Worm (Caenorhabditis elegans) whole organism, late embryonic: ENCODE data around the gene F39G3.3.

Source experiments
- ama-1 ChIP-seq: fragments of 150-350 bp; optimal IDR thresholded peaks from 2 replicates; lab custom pipeline; 2014
- elt-2 ChIP-seq: sonication (generic microtip); optimal IDR thresholded peaks from 2 replicates; lab custom pipeline; 2016; ENCODE audit warnings: missing genetic modification reagents, missing genetic modification characterization, missing compliant biosample characterization
- hlh-30 ChIP-seq: sonication (generic microtip); optimal IDR thresholded peaks from 2 replicates; lab custom pipeline; 2017; ENCODE audit warnings: antibody characterized with exemption, missing genetic modification characterization, missing compliant biosample characterization; ENCODE audit not compliant: insufficient read depth
- lin-11 ChIP-seq: fragments of 200-800 bp; sonication (Bioruptor generic); optimal IDR thresholded peaks from 2 replicates; lab custom pipeline; 2018; ENCODE audit warnings: mild to moderate bottlenecking, missing genetic modification characterization, missing compliant biosample characterization

- no peak for TF ChIP-seq elt-2 (tag; lab: Kevin White, UChicago)
- TF ChIP-seq ama-1 (lab: Kevin White, UChicago) = no peak
- no peak for TF ChIP-seq hlh-30 (tag; lab: Kevin White, UChicago)
- TF ChIP-seq lin-11 (tag; lab: Kevin White, UChicago) = no peak
Measured at ce11 chrV:4742190-4742589, 10.5 kb downstream of the F39G3.3 start, which contains the start of gene ugt-61.
